Worm (Caenorhabditis elegans) whole organism, L4 larva: ENCODE data around the gene F15B9.8.

Experiments
- F10B5.3 ChIP-seq: sonication (generic microtip); optimal IDR thresholded peaks from 2 replicates; lab custom pipeline; 2016; ENCODE audit warnings: mild to moderate bottlenecking, missing genetic modification characterization, missing compliant biosample characterization
- F37D6.2 ChIP-seq: sonication (generic microtip); optimal IDR thresholded peaks from 2 replicates; lab custom pipeline; 2016; ENCODE audit warnings: mild to moderate bottlenecking, missing genetic modification characterization, missing compliant biosample characterization
- T20F7.1 ChIP-seq: fragments of 200-800 bp; sonication (Bioruptor generic); optimal IDR thresholded peaks from 2 replicates; lab custom pipeline; 2018; ENCODE audit warnings: mild to moderate bottlenecking, missing genetic modification characterization, missing compliant biosample characterization
- aly-2 ChIP-seq: sonication (generic microtip); optimal IDR thresholded peaks from 2 replicates; lab custom pipeline; 2018; ENCODE audit warnings: missing biosample characterization, missing genetic modification characterization
- ceh-32 ChIP-seq: sonication (generic microtip); optimal IDR thresholded peaks from 2 replicates; lab custom pipeline; 2016; ENCODE audit warnings: mild to moderate bottlenecking, missing genetic modification characterization, missing compliant biosample characterization; ENCODE audit not compliant: poor library complexity
- ceh-62 ChIP-seq: sonication (generic microtip); optimal IDR thresholded peaks from 2 replicates; lab custom pipeline; 2017; ENCODE audit warnings: missing biosample characterization, missing genetic modification characterization
- daf-12 ChIP-seq: fragments of 150-350 bp; optimal IDR thresholded peaks from 2 replicates; lab custom pipeline; 2014; ENCODE audit warnings: missing biosample characterization, missing genetic modification reagents, missing genetic modification characterization
- daf-16 ChIP-seq, 3 experiments: sonication (generic microtip); optimal IDR thresholded peaks; 2 replicates each; lab custom pipeline; 2016 to 2017; ENCODE audit warnings: missing genetic modification characterization in 3 of 3, missing genetic modification reagents in 3 of 3, mild to moderate bottlenecking in 2 of 3, missing compliant biosample characterization in 2 of 3, missing biosample characterization in 1 of 3, moderate library complexity in 1 of 3
- dmd-6 ChIP-seq: fragments of 200-800 bp; sonication (Bioruptor generic); IDR thresholded peaks from 2 replicates; pipeline ENCODE4 v1.3.6; 2022; ENCODE audit warnings: missing genetic modification reagents, missing genetic modification characterization, missing compliant biosample characterization
- duxl-1 ChIP-seq: sonication (generic microtip); optimal IDR thresholded peaks from 2 replicates; lab custom pipeline; 2016; ENCODE audit warnings: mild to moderate bottlenecking, missing genetic modification characterization, moderate library complexity, missing compliant biosample characterization; ENCODE audit not compliant: poor library complexity
- dve-1 ChIP-seq: sonication (generic microtip); optimal IDR thresholded peaks from 2 replicates; lab custom pipeline; 2017; ENCODE audit warnings: antibody characterized with exemption, mild to moderate bottlenecking, missing genetic modification characterization, missing compliant biosample characterization; ENCODE audit not compliant: insufficient read depth
- fkh-10 ChIP-seq: fragments of 150-350 bp; optimal IDR thresholded peaks from 2 replicates; lab custom pipeline; 2014; ENCODE audit warnings: missing biosample characterization, missing genetic modification reagents, missing genetic modification characterization
- fos-1 ChIP-seq: fragments of 150-350 bp; optimal IDR thresholded peaks from 2 replicates; lab custom pipeline; 2014; ENCODE audit warnings: missing biosample characterization, missing genetic modification characterization
- gei-8 ChIP-seq: fragments of 200-800 bp; sonication (Bioruptor generic); optimal IDR thresholded peaks from 2 replicates; lab custom pipeline; 2018; ENCODE audit warnings: mild to moderate bottlenecking, missing genetic modification characterization, missing compliant biosample characterization
- hlh-11 ChIP-seq: fragments of 200-800 bp; sonication (Bioruptor generic); optimal IDR thresholded peaks from 2 replicates; lab custom pipeline; 2018; ENCODE audit warnings: mild to moderate bottlenecking, missing genetic modification characterization, missing compliant biosample characterization
- hlh-30 ChIP-seq: sonication (generic microtip); optimal IDR thresholded peaks from 2 replicates; lab custom pipeline; 2017; ENCODE audit warnings: antibody characterized with exemption, mild to moderate bottlenecking, missing genetic modification characterization, missing compliant biosample characterization; ENCODE audit not compliant: insufficient read depth
- jun-1 ChIP-seq: fragments of 150-350 bp; optimal IDR thresholded peaks from 2 replicates; lab custom pipeline; 2014; ENCODE audit warnings: missing biosample characterization, missing genetic modification reagents, missing genetic modification characterization
- lin-15B ChIP-seq: fragments of 150-350 bp; sonication (generic microtip); optimal IDR thresholded peaks from 3 replicates; lab custom pipeline; 2014; ENCODE audit warnings: missing biosample characterization, missing genetic modification characterization
- lir-3 ChIP-seq: sonication (generic microtip); optimal IDR thresholded peaks from 2 replicates; lab custom pipeline; 2016; ENCODE audit warnings: mild to moderate bottlenecking, missing genetic modification characterization, missing compliant biosample characterization
- lsy-2 ChIP-seq, 2 experiments: fragments of 150-350 bp in 1 of 2; sonication (generic microtip) in 1 of 2; optimal IDR thresholded peaks; 2 replicates each; lab custom pipeline; 2014 to 2017; ENCODE audit warnings: missing biosample characterization in 2 of 2, missing genetic modification characterization in 2 of 2
- madf-9 ChIP-seq: fragments of 200-800 bp; sonication (Bioruptor generic); conservative IDR thresholded peaks from 2 replicates; pipeline ENCODE4 v1.3.6; 2022; ENCODE audit warnings: missing genetic modification reagents, missing genetic modification characterization, missing compliant biosample characterization
- mdl-1 ChIP-seq, 2 experiments: fragments of 150-350 bp in 1 of 2; sonication (generic microtip) in 1 of 2; optimal IDR thresholded peaks; 2 replicates each; lab custom pipeline; 2014 to 2017; ENCODE audit warnings: missing biosample characterization in 2 of 2, missing genetic modification characterization in 2 of 2
- mes-2 ChIP-seq: sonication (generic microtip); optimal IDR thresholded peaks from 2 replicates; lab custom pipeline; 2016; ENCODE audit warnings: missing genotype, mild to moderate bottlenecking, missing genetic modification characterization, missing compliant biosample characterization; ENCODE audit not compliant: poor library complexity, severe bottlenecking
- mxl-3 ChIP-seq: fragments of 200-800 bp; sonication (Bioruptor generic); optimal IDR thresholded peaks from 2 replicates; lab custom pipeline; 2018; ENCODE audit warnings: mild to moderate bottlenecking, missing genetic modification characterization, missing compliant biosample characterization
- nhr-10 ChIP-seq: fragments of 150-350 bp; optimal IDR thresholded peaks from 2 replicates; lab custom pipeline; 2014; ENCODE audit warnings: missing biosample characterization, missing genetic modification characterization
- nhr-102 ChIP-seq: sonication (generic microtip); optimal IDR thresholded peaks from 2 replicates; lab custom pipeline; 2016; ENCODE audit warnings: mild to moderate bottlenecking, missing genetic modification characterization, moderate library complexity, missing compliant biosample characterization
- nhr-11 ChIP-seq: fragments of 150-350 bp; optimal IDR thresholded peaks from 2 replicates; lab custom pipeline; 2014; ENCODE audit warnings: missing biosample characterization, missing genetic modification characterization
- nhr-28 ChIP-seq: fragments of 150-350 bp; optimal IDR thresholded peaks from 2 replicates; lab custom pipeline; 2014; ENCODE audit warnings: missing biosample characterization, missing genetic modification characterization
- nhr-48 ChIP-seq: sonication (generic microtip); optimal IDR thresholded peaks from 2 replicates; lab custom pipeline; 2016; ENCODE audit warnings: mild to moderate bottlenecking, missing genetic modification characterization, missing compliant biosample characterization
- pha-4 ChIP-seq, 2 experiments: fragments of 150-350 bp in 1 of 2; fragments of 200-800 bp in 1 of 2; sonication (Bioruptor generic) in 1 of 2; IDR thresholded peaks in 1 of 2; optimal IDR thresholded peaks in 1 of 2; 2 replicates each; pipeline versions ENCODE4 v1.3.6 to Lab custom; 2014 to 2022; ENCODE audit warnings: missing genetic modification characterization in 2 of 2, missing genetic modification reagents in 2 of 2, missing biosample characterization in 1 of 2, missing compliant biosample characterization in 1 of 2
- php-3 ChIP-seq: fragments of 200-800 bp; sonication (Bioruptor generic); IDR thresholded peaks from 2 replicates; pipeline ENCODE4 v1.3.6; 2022; ENCODE audit warnings: missing genetic modification reagents, missing genetic modification characterization, missing compliant biosample characterization
- pqm-1 ChIP-seq: sonication (generic microtip); optimal IDR thresholded peaks from 2 replicates; lab custom pipeline; 2017; ENCODE audit warnings: missing biosample characterization, missing genetic modification characterization
- saeg-2 ChIP-seq: fragments of 200-800 bp; sonication (Bioruptor generic); IDR thresholded peaks from 2 replicates; pipeline ENCODE4 v1.3.6; 2022; ENCODE audit warnings: missing genetic modification reagents, missing genetic modification characterization, missing compliant biosample characterization
- spr-1 ChIP-seq: sonication (generic microtip); optimal IDR thresholded peaks from 2 replicates; lab custom pipeline; 2016; ENCODE audit warnings: mild to moderate bottlenecking, missing genetic modification characterization, missing compliant biosample characterization
- tra-1 ChIP-seq: fragments of 200-800 bp; sonication (Bioruptor generic); IDR thresholded peaks from 2 replicates; pipeline ENCODE4 v1.3.6; 2022; ENCODE audit warnings: missing genetic modification reagents, missing genetic modification characterization, missing compliant biosample characterization
- unc-39 ChIP-seq: sonication (generic microtip); optimal IDR thresholded peaks from 2 replicates; lab custom pipeline; 2017; ENCODE audit warnings: missing biosample characterization, missing genetic modification characterization
- unc-62 ChIP-seq, 3 experiments: fragments of 150-350 bp in 1 of 3; sonication (generic microtip); optimal IDR thresholded peaks in 2 of 3; peaks in 1 of 3; 1 replicate in 1 of 3; 2 replicates in 2 of 3; lab custom pipeline; 2014 to 2017; ENCODE audit warnings: missing biosample characterization in 3 of 3, missing genetic modification characterization in 3 of 3, missing genetic modification reagents in 3 of 3, missing genotype in 1 of 3
- zag-1 ChIP-seq: fragments of 150-350 bp; optimal IDR thresholded peaks from 2 replicates; lab custom pipeline; 2014; ENCODE audit warnings: missing biosample characterization, missing genetic modification characterization

Gene F15B9.8

ce11 chrV:13009843-13010242 lies 21.5 kb downstream of the F15B9.8 start (continued):
- TF ChIP-seq F37D6.2 (tag; lab: Kevin White, UChicago) = no peak
- TF ChIP-seq madf-9 = no peak
- TF ChIP-seq hlh-11 (tag; lab: Kevin White, UChicago) = peak; percentile 54

- TF ChIP-seq daf-16 (GFP tag; optimal IDR thresholded peaks at IDR 0.05; lab: Kevin White, UChicago) (peak in 1 of 2 experiments; percentile 53), daf-16 (tag; optimal IDR thresholded peaks at IDR 0.05; lab: Kevin White, UChicago) (peak; percentile 89), mes-2 (peak; percentile 2), spr-1 (tag; lab: Kevin White, UChicago) (no peak), saeg-2 (GFP tag; lab: Robert Waterston, UW) (peak; percentile 37; the same call in 1 of the 2 replicates), mxl-3 (GFP tag; lab: Kevin White, UChicago) (no peak), ceh-62 (tag; lab: Kevin White, UChicago) (no peak), nhr-102 (tag; lab: Kevin White, UChicago) (peak; percentile 80), dve-1 (tag; lab: Kevin White, UChicago) (peak; percentile 88), unc-62 (GFP tag; optimal IDR thresholded peaks at IDR 0.05 in 1 of 2; lab: Kevin White, UChicago) (peak in 1 of 2 experiments; percentile 83), unc-62 (tag; optimal IDR thresholded peaks at IDR 0.05; lab: Kevin White, UChicago) (no peak), T20F7.1 (GFP tag; lab: Kevin White, UChicago) (peak; percentile 52), F10B5.3 (tag; lab: Kevin White, UChicago) (no peak), pha-4 (GFP tag; IDR thresholded peaks at IDR 0.05; lab: Robert Waterston, UW) (no peak), pha-4 (tag; optimal IDR thresholded peaks at IDR 0.05; lab: Kevin White, UChicago) (no peak), lin-15B (tag; lab: Kevin White, UChicago) (no peak), dmd-6 (GFP tag; lab: Robert Waterston, UW) (peak; percentile 92), daf-12 (tag; lab: Kevin White, UChicago) (no peak), tra-1 (GFP tag; lab: Robert Waterston, UW) (peak; percentile 59; the same call in 1 of the 2 replicates), fos-1 (no peak), php-3 (GFP tag; lab: Robert Waterston, UW) (peak; percentile 66; the same call in 1 of the 2 replicates), nhr-28 (tag; lab: Kevin White, UChicago) (peak; percentile 36), lir-3 (tag; lab: Kevin White, UChicago) (no peak), jun-1 (no peak), hlh-11 (tag; lab: Kevin White, UChicago) (peak; percentile 80), duxl-1 (no peak), nhr-48 (tag; lab: Kevin White, UChicago) (peak; percentile 69), ceh-32 (tag; lab: Kevin White, UChicago) (no peak), nhr-10 (no peak), pqm-1 (tag; lab: Kevin White, UChicago) (peak; percentile 5), lsy-2 (tag; optimal IDR thresholded peaks at IDR 0.05; lab: Kevin White, UChicago) (peak in 1 of 2 experiments; percentile 15)
Measured at ce11 chrV:13011904-13012303, 23.5 kb downstream of the F15B9.8 start.

- TF ChIP-seq fkh-10 (no peak), aly-2 (tag; lab: Kevin White, UChicago) (no peak), nhr-102 (tag; lab: Kevin White, UChicago) (no peak), unc-39 (tag; lab: Kevin White, UChicago) (no peak), gei-8 (no peak), mdl-1 (tag; optimal IDR thresholded peaks at IDR 0.05; lab: Kevin White, UChicago) (no peak), hlh-30 (tag; lab: Kevin White, UChicago) (no peak), zag-1 (tag; lab: Kevin White, UChicago) (no peak), nhr-11 (tag; lab: Kevin White, UChicago) (no peak)
Measured at ce11 chrV:13013158-13013557, 24.8 kb downstream of the F15B9.8 start, which contains the start of gene try-10. TSS of gene try-10 (minus strand) at chrV:13013258.
